Fruit fly (Drosophila melanogaster) whole organism, wandering third instar larva: Measurements from ENCODE around the gene CG33309.

Experiments used
- Abd-B ChIP-seq: fragments of >200 bp; optimal IDR thresholded peaks from 2 replicates; lab custom pipeline; 2017; ENCODE audit warnings: missing biosample characterization, missing genetic modification characterization
- Dfd ChIP-seq: fragments of >200 bp; optimal IDR thresholded peaks from 2 replicates; lab custom pipeline; 2017; ENCODE audit warnings: missing biosample characterization, missing genetic modification characterization
- GATAd ChIP-seq: sonication (Bioruptor generic); optimal IDR thresholded peaks from 2 replicates; lab custom pipeline; 2016; ENCODE audit warnings: missing biosample characterization, missing genetic modification characterization
- OdsH ChIP-seq: fragments of 200-800 bp; sonication (Bioruptor generic); optimal IDR thresholded peaks from 2 replicates; lab custom pipeline; 2016; ENCODE audit warnings: missing biosample characterization, mild to moderate bottlenecking, missing genetic modification characterization
- Rel ChIP-seq, 2 experiments: fragments of 200-800 bp; sonication (Bioruptor generic) in 1 of 2; optimal IDR thresholded peaks; 2 replicates in 1 of 2; 3 replicates in 1 of 2; lab custom pipeline; 2016 to 2019; ENCODE audit warnings: mild to moderate bottlenecking in 2 of 2, missing biosample characterization in 2 of 2, missing genetic modification characterization in 2 of 2, moderate library complexity in 1 of 2
- br ChIP-seq: fragments of 200-800 bp; sonication (Bioruptor generic); optimal IDR thresholded peaks from 2 replicates; lab custom pipeline; 2016; ENCODE audit warnings: missing biosample characterization, missing genetic modification characterization
- dl ChIP-seq, 2 experiments: fragments of 175-275, 200-275 bp in 1 of 2; fragments of 200-275 bp in 1 of 2; sonication (Bioruptor generic); optimal IDR thresholded peaks; lab custom pipeline; 2018; ENCODE audit warnings: mild to moderate bottlenecking in 2 of 2, missing biosample characterization in 2 of 2, missing genetic modification characterization in 2 of 2, moderate library complexity in 2 of 2; ENCODE audit not compliant: partially characterized antibody in 2 of 2, insufficient read depth in 1 of 2
- fru ChIP-seq: fragments of 200-800 bp; sonication (Bioruptor generic); optimal IDR thresholded peaks from 3 replicates; lab custom pipeline; 2016; ENCODE audit warnings: missing biosample characterization, mild to moderate bottlenecking, missing genetic modification characterization
- h ChIP-seq: fragments of 200-800 bp; sonication (Bioruptor generic); optimal IDR thresholded peaks from 3 replicates; lab custom pipeline; 2016; ENCODE audit warnings: missing biosample characterization, mild to moderate bottlenecking, missing genetic modification characterization
- psq ChIP-seq: fragments of 200-800 bp; sonication (Bioruptor generic); optimal IDR thresholded peaks from 3 replicates; lab custom pipeline; 2017; ENCODE audit warnings: missing biosample characterization, mild to moderate bottlenecking, missing genetic modification characterization, moderate library complexity

DNA sequence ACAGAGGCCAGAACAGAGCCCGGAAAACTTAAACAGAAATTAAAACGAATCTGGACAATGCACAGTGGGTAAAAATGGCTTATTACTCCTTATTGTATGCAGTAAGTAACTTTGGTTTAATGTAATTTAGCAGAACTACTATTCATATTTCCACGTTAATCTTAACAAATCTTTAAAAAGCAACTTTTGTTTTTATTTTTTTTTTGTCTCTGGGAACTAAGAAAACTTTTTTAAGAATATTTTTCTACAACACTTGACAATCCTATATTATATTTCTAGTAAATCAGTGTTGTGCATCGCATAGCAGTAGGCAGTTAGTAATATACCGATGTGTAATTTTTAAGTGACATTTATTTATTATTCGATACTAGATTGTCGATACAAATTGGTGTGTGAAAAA is 45.0 kb upstream of the CG33309 start, which contains the start of gene CG4701:
- TF ChIP-seq psq (GFP tag; lab: Kevin White, UChicago) (no peak), Abd-B (no peak), OdsH (no peak), dl (GFP tag; optimal IDR thresholded peaks at IDR 0.05; lab: Kevin White, UChicago; ENCODE audit: insufficient read depth in 1 of 2, partially characterized antibody in 2 of 2) (no peak), Dfd (no peak), h (GFP tag; lab: Kevin White, UChicago) (no peak), br (GFP tag; lab: Kevin White, UChicago) (no peak), fru (GFP tag; lab: Kevin White, UChicago) (no peak), GATAd (no peak), Rel (GFP tag; optimal IDR thresholded peaks at IDR 0.05; lab: Kevin White, UChicago) (no peak), Rel (tag; optimal IDR thresholded peaks at IDR 0.05; lab: Kevin White, UChicago) (no peak)
